Worm (Caenorhabditis elegans) whole organism, young adult: Measurements from ENCODE around the gene K01A12.2.

Experiments used
- efl-1 ChIP-seq: fragments of 150-350 bp; optimal IDR thresholded peaks from 2 replicates; lab custom pipeline; 2014; ENCODE audit warnings: missing biosample characterization, missing genetic modification reagents, missing genetic modification characterization
- ets-4 ChIP-seq: fragments of 200-800 bp; sonication (Bioruptor generic); optimal IDR thresholded peaks from 2 replicates; lab custom pipeline; 2018; ENCODE audit warnings: mild to moderate bottlenecking, missing genetic modification characterization, missing compliant biosample characterization
- madf-3 ChIP-seq: fragments of 200-800 bp; sonication (Bioruptor generic); IDR thresholded peaks from 2 replicates; pipeline ENCODE4 v1.3.6; 2022; ENCODE audit warnings: missing genetic modification reagents, missing genetic modification characterization, missing compliant biosample characterization
- sea-2 ChIP-seq: fragments of 200-800 bp; sonication (Bioruptor generic); IDR thresholded peaks from 2 replicates; pipeline ENCODE4 v1.3.6; 2022; ENCODE audit warnings: missing genetic modification characterization, missing compliant biosample characterization
- somi-1 ChIP-seq: fragments of 200-800 bp; sonication (Bioruptor generic); optimal IDR thresholded peaks from 2 replicates; lab custom pipeline; 2018; ENCODE audit warnings: mild to moderate bottlenecking, missing genetic modification characterization, missing compliant biosample characterization
- unc-62 ChIP-seq: fragments of 150-350 bp; optimal IDR thresholded peaks from 2 replicates; lab custom pipeline; 2014; ENCODE audit warnings: missing biosample characterization, missing genetic modification reagents, missing genetic modification characterization

DNA sequence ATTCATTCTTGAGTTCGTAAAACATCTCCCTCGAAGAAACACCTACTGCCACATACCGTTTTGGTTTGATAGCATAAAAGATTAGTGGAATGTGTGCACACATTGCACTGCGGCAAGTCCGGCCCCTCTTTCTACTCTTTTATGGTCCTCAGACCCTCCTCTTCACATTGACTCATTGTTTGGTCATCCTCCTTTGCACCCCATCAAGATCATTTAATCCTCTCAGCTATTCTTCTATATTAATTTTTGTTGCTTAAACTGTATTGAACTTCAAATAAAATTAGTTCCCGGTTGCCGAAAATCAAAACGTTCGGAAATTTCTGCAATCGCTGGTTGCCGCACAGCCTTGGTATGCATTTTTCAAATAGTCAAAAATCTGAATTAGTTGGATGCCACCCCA, 47.2 kb downstream of the K01A12.2 start, which contains the start of gene rig-1:
- TF ChIP-seq unc-62 (GFP tag; lab: Kevin White, UChicago) (no peak), sea-2 (GFP tag; lab: Robert Waterston, UW) (no peak), madf-3 (no peak), efl-1 (GFP tag; lab: Kevin White, UChicago) (no peak), ets-4 (GFP tag; lab: Kevin White, UChicago) (no peak), somi-1 (no peak)
